Fruit fly (Drosophila melanogaster): ENCODE measurements around the gene CalpC.

The CalpC gene

DNA sequence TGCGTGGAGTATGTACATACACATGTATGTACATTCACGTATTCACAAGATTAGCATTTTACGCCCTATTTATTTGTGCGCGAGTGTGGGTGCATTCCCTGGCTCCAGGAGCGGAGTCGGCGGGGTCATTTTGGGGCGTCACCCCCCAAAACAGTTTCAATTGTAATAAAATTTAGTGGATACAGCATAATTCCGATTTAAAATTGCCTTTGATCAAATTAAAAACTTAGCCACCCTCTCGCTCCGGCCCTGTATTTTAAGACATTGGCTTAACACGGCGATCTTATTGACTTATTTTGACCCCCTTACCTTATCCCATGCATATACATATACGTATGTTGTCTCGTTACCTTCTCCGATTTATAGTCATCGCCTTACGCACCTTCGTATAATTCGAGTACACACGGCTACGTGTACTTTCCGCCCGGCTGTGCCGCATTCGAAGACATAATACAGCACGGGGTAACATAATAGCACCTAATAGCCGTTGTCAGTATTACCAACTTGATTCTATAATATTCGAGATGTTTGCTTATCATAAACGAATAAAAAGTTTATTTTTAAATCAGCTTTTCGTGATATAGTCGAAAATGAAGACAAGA is 46.1 kb upstream of the CalpC start (continued):
- TF ChIP-seq Kr (GFP tag; optimal IDR thresholded peaks at IDR 0.05) (no peak), CG8281 (tag; optimal IDR thresholded peaks at IDR 0.05) (peak; percentile 26), CG5953 (GFP tag; IDR thresholded peaks at IDR 0.05) (peak; percentile 83), CG15011 (GFP tag; optimal IDR thresholded peaks at IDR 0.05) (peak; percentile 38), Six4 (GFP tag; optimal IDR thresholded peaks at IDR 0.05) (peak; percentile 58), br (optimal IDR thresholded peaks at IDR 0.05) (no peak), B-H2 (GFP tag; optimal IDR thresholded peaks at IDR 0.05) (peak; percentile 19), Camta (GFP tag; optimal IDR thresholded peaks at IDR 0.05) (peak; percentile 87), CG9609 (GFP tag; optimal IDR thresholded peaks at IDR 0.05) (peak; percentile 81), zen (tag; optimal IDR thresholded peaks at IDR 0.05) (peak; percentile 64), CG6689 (GFP tag; IDR thresholded peaks at IDR 0.05) (peak; percentile 89), mam (GFP tag; optimal IDR thresholded peaks at IDR 0.05) (peak; percentile 96), CG3163 (GFP tag; optimal IDR thresholded peaks at IDR 0.05) (no peak), CG9817 (tag; optimal IDR thresholded peaks at IDR 0.05) (peak; percentile 72), Elba2 (GFP tag; optimal IDR thresholded peaks at IDR 0.05) (no peak), CG12155 (GFP tag; optimal IDR thresholded peaks at IDR 0.05) (peak; percentile 69), Lim3 (GFP tag; IDR thresholded peaks at IDR 0.05) (peak; percentile 58; the same call in 1 of the 2 replicates), fd102C (GFP tag; optimal IDR thresholded peaks at IDR 0.05) (no peak), hbn (GFP tag; IDR thresholded peaks at IDR 0.05; ENCODE audit: partially characterized antibody) (no peak), pho (GFP tag; optimal IDR thresholded peaks at IDR 0.05) (peak; percentile 55), vfl (GFP tag; optimal IDR thresholded peaks at IDR 0.05) (peak; percentile 56), eyg (GFP tag; optimal IDR thresholded peaks at IDR 0.05) (peak; percentile 63), zen2 (GFP tag; IDR thresholded peaks at IDR 0.05; ENCODE audit: partially characterized antibody) (no peak), p53 (GFP tag; optimal IDR thresholded peaks at IDR 0.05) (peak; percentile 77), slp2 (GFP tag; optimal IDR thresholded peaks at IDR 0.05) (peak; percentile 87), Mad (GFP tag; optimal IDR thresholded peaks at IDR 0.05) (peak; percentile 45), dati (GFP tag; IDR thresholded peaks at IDR 0.05) (peak; percentile 69), ssp (GFP tag; IDR thresholded peaks at IDR 0.05) (peak; percentile 85), CG6854 (GFP tag; optimal IDR thresholded peaks at IDR 0.05) (peak; percentile 32), CG18262 (tag; optimal IDR thresholded peaks at IDR 0.05) (peak; percentile 70), CG18764 (GFP tag; optimal IDR thresholded peaks at IDR 0.05) (no peak), Trl (optimal IDR thresholded peaks at IDR 0.05) (no peak), Trl (GFP tag; optimal IDR thresholded peaks at IDR 0.05) (peak; percentile 89), CG10366 (GFP tag; IDR thresholded peaks at IDR 0.05) (peak; percentile 94), Poxn (GFP tag; IDR thresholded peaks at IDR 0.05) (peak; percentile 74), CG13123 (GFP tag; optimal IDR thresholded peaks at IDR 0.05) (peak; percentile 56), ase (GFP tag; IDR thresholded peaks at IDR 0.05) (peak; percentile 87), Sox100B (GFP tag; optimal IDR thresholded peaks at IDR 0.05) (peak; percentile 70), nerfin-1 (tag; optimal IDR thresholded peaks at IDR 0.05) (peak; percentile 58), CoRest (tag; optimal IDR thresholded peaks at IDR 0.05) (peak; percentile 77), her (GFP tag; optimal IDR thresholded peaks at IDR 0.05) (peak; percentile 45), Myb (GFP tag; optimal IDR thresholded peaks at IDR 0.05) (peak; percentile 56), CG16813 (GFP tag; IDR thresholded peaks at IDR 0.05; ENCODE audit: partially characterized antibody) (peak; percentile 56; the same call in 2 of the 3 replicates), CG4707 (GFP tag; optimal IDR thresholded peaks at IDR 0.05) (peak; percentile 37), ham (GFP tag; IDR thresholded peaks at IDR 0.05) (peak; percentile 50; the same call in 1 of the 2 replicates), CG14050 (GFP tag; IDR thresholded peaks at IDR 0.05) (peak; percentile 87), abd-A (tag; optimal IDR thresholded peaks at IDR 0.05) (no peak), CG32532 (GFP tag; IDR thresholded peaks at IDR 0.05) (peak; percentile 85), CG14014 (GFP tag; IDR thresholded peaks at IDR 0.05) (peak; percentile 82), NfI (GFP tag; optimal IDR thresholded peaks at IDR 0.05) (peak; percentile 74), dm (GFP tag; optimal IDR thresholded peaks at IDR 0.05) (peak; percentile 43)
